Fruit fly (Drosophila melanogaster) whole organism, pupa: ENCODE results near the gene Tsc1.
A peak's percentile ranks its signal among the peaks of the same experiment; 100 is the strongest.

Experiments
- CG12605 ChIP-seq: fragments of 200-800 bp; sonication (Bioruptor generic); IDR thresholded peaks from 2 replicates; pipeline ENCODE4 v1.3.6; 2022; ENCODE audit warnings: missing biosample characterization, missing genetic modification characterization
- CG14655 ChIP-seq: fragments of 200-800 bp; sonication (Bioruptor generic); optimal IDR thresholded peaks from 3 replicates; lab custom pipeline; 2017; ENCODE audit warnings: mild to moderate bottlenecking, missing biosample characterization, missing genetic modification reagents, missing genetic modification characterization
- CG15710 ChIP-seq: fragments of 200-800 bp; sonication (Bioruptor generic); optimal IDR thresholded peaks from 2 replicates; lab custom pipeline; 2018; ENCODE audit warnings: missing biosample characterization, mild to moderate bottlenecking, missing genetic modification characterization, moderate library complexity
- CG4496 ChIP-seq: fragments of 200-800 bp; sonication (Bioruptor generic); IDR thresholded peaks from 3 replicates; pipeline ENCODE4 v1.3.6; 2022; ENCODE audit warnings: missing biosample characterization, missing genetic modification characterization
- Snoo ChIP-seq: fragments of 200-800 bp; sonication (Bioruptor generic); optimal IDR thresholded peaks from 3 replicates; lab custom pipeline; 2017; ENCODE audit warnings: missing biosample characterization, mild to moderate bottlenecking, missing genetic modification characterization, inconsistent platforms
- gl ChIP-seq: fragments of 200-800 bp; sonication (Bioruptor generic); optimal IDR thresholded peaks from 2 replicates; lab custom pipeline; 2018; ENCODE audit warnings: missing biosample characterization, mild to moderate bottlenecking, missing genetic modification characterization

dm6 chr3R:24106059-24106631, 24.0 kb upstream of the Tsc1 start:
- TF ChIP-seq CG4496 (GFP tag; lab: Robert Waterston, UW) (no peak), CG15710 (peak; percentile 1), gl (no peak), Snoo (tag; lab: Kevin White, UChicago) (peak; percentile 47), CG14655 (GFP tag; lab: Kevin White, UChicago) (peak; percentile 17), CG12605 (GFP tag; lab: Robert Waterston, UW) (no peak)
